Worm (Caenorhabditis elegans): ENCODE data around the gene abts-4.

The abts-4 gene

ce11 chrX:6742011-6742683, 19.4 kb downstream of the abts-4 start, which contains the start of gene mdl-1 (continued):
- peak; percentile 76 for TF ChIP-seq swsn-7 (tag; optimal IDR thresholded peaks at IDR 0.05)
- peak; percentile 71 for TF ChIP-seq mep-1 (tag; optimal IDR thresholded peaks at IDR 0.05)
- no peak for TF ChIP-seq unc-62 (GFP tag; optimal IDR thresholded peaks at IDR 0.05)
- TF ChIP-seq zip-4 (GFP tag; optimal IDR thresholded peaks at IDR 0.05), result peak; percentile 49
- TF ChIP-seq nhr-11 (tag; optimal IDR thresholded peaks at IDR 0.05), result peak; percentile 58
- TF ChIP-seq mab-9 (GFP tag; IDR thresholded peaks at IDR 0.05), result peak; percentile 81; the same call in 1 of the 2 replicates
- TF ChIP-seq fkh-8 (tag; optimal IDR thresholded peaks at IDR 0.05), result peak; percentile 89
- TF ChIP-seq nhr-20 (tag; optimal IDR thresholded peaks at IDR 0.05), result peak; percentile 89
- peak; percentile 78 for TF ChIP-seq ceh-8 (GFP tag; optimal IDR thresholded peaks at IDR 0.05)
- peak; percentile 67 for TF ChIP-seq egl-13 (tag; optimal IDR thresholded peaks at IDR 0.05)
- peak; percentile 84 for TF ChIP-seq grh-1 (GFP tag; IDR thresholded peaks at IDR 0.05)
- TF ChIP-seq egl-27 (tag; optimal IDR thresholded peaks at IDR 0.05), result peak; percentile 89 to 91
- TF ChIP-seq C04F5.9 (tag; optimal IDR thresholded peaks at IDR 0.05), result no peak
- peak; percentile 76 for TF ChIP-seq unc-130 (tag; optimal IDR thresholded peaks at IDR 0.05)
- TF ChIP-seq C16A3.4 (tag; optimal IDR thresholded peaks at IDR 0.05), result peak; percentile 64
- peak; percentile 69 for TF ChIP-seq nhr-90 (tag; optimal IDR thresholded peaks at IDR 0.05; ENCODE audit: poor library complexity)
- peak; percentile 77 for TF ChIP-seq unc-86 (tag; optimal IDR thresholded peaks at IDR 0.05)
- no peak for TF ChIP-seq hlh-17 (GFP tag; optimal IDR thresholded peaks at IDR 0.05; ENCODE audit: borderline replicate concordance)
- TF ChIP-seq nhr-76 (tag; optimal IDR thresholded peaks at IDR 0.05), result no peak
- peak; percentile 65 for TF ChIP-seq mef-2 (tag; optimal IDR thresholded peaks at IDR 0.05)
- TF ChIP-seq nhr-71 (tag; optimal IDR thresholded peaks at IDR 0.05), result peak; percentile 95
- TF ChIP-seq vab-15 (tag; optimal IDR thresholded peaks at IDR 0.05), result peak; percentile 42
- TF ChIP-seq nhr-85 (tag), result peak; percentile 88
- peak; percentile 72 to 75 for TF ChIP-seq lin-35 (GFP tag; optimal IDR thresholded peaks at IDR 0.05)
- TF ChIP-seq dpl-1 (GFP tag; optimal IDR thresholded peaks at IDR 0.05), result peak; percentile 12 to 35 (median 32)
- no peak for TF ChIP-seq unc-30 (tag; optimal IDR thresholded peaks at IDR 0.05)
- peak; percentile 73 for TF ChIP-seq lin-13 (GFP tag; optimal IDR thresholded peaks at IDR 0.05)
- TF ChIP-seq jun-1 (tag; optimal IDR thresholded peaks at IDR 0.05), result peak; percentile 94
- peak; percentile 17 for TF ChIP-seq sup-37 (GFP tag; optimal IDR thresholded peaks at IDR 0.05)
- peak in 1 of 2 experiments; percentile 100 for TF ChIP-seq mdl-1 (tag; optimal IDR thresholded peaks at IDR 0.05)
- no peak for TF ChIP-seq aha-1 (tag; optimal IDR thresholded peaks at IDR 0.05)
- TF ChIP-seq skn-1 (tag; optimal IDR thresholded peaks at IDR 0.05), result peak; percentile 92
- peak; percentile 75 to 93 (median 78) for TF ChIP-seq ceh-82 (tag; optimal IDR thresholded peaks at IDR 0.05)
- peak; percentile 43 for TF ChIP-seq efl-3 (GFP tag; optimal IDR thresholded peaks at IDR 0.05)
- peak; percentile 80 for TF ChIP-seq unc-98 (GFP tag; IDR thresholded peaks at IDR 0.05)
- TF ChIP-seq pax-3 (tag; optimal IDR thresholded peaks at IDR 0.05), result peak; percentile 68
- peak; percentile 45 for TF ChIP-seq sox-4 (tag; optimal IDR thresholded peaks at IDR 0.05)
- TF ChIP-seq rnt-1 (tag; optimal IDR thresholded peaks at IDR 0.05), result peak; percentile 94
- TF ChIP-seq nhr-237 (tag; optimal IDR thresholded peaks at IDR 0.05), result no peak
- TF ChIP-seq tlp-1 (tag; optimal IDR thresholded peaks at IDR 0.05), result no peak
- no peak for TF ChIP-seq Y116A8C.19 (tag; optimal IDR thresholded peaks at IDR 0.05; ENCODE audit: borderline replicate concordance)
- TF ChIP-seq snu-23 (GFP tag; optimal IDR thresholded peaks at IDR 0.05), result peak; percentile 77
- peak; percentile 84 for TF ChIP-seq tbx-2 (tag; optimal IDR thresholded peaks at IDR 0.05)
- TF ChIP-seq aly-2 (tag; optimal IDR thresholded peaks at IDR 0.05), result no peak
- no peak for TF ChIP-seq hpl-2 (GFP tag; optimal IDR thresholded peaks at IDR 0.05)
